Fruit fly (Drosophila melanogaster) whole organism, embryonic: ENCODE measurements around the gene CG34296.

ENCODE experiments used
- Ada2b ChIP-seq: fragments of 200-800 bp; sonication (Bioruptor generic); IDR thresholded peaks from 2 replicates; pipeline ENCODE4 v1.3.6; 2022; ENCODE audit warnings: missing biosample characterization, missing genetic modification characterization
- Adf1 ChIP-seq: fragments of 200-800 bp; sonication (Bioruptor generic); IDR thresholded peaks from 2 replicates; pipeline ENCODE4 v1.3.6; 2022; ENCODE audit warnings: missing biosample characterization, missing genetic modification characterization
- CG10431 ChIP-seq: fragments of 200-800 bp; sonication (Bioruptor generic); optimal IDR thresholded peaks from 3 replicates; lab custom pipeline; 2018; ENCODE audit warnings: missing biosample characterization, mild to moderate bottlenecking, missing genetic modification characterization
- CG11695 ChIP-seq: fragments of 200-800 bp; sonication (Bioruptor generic); IDR thresholded peaks from 3 replicates; pipeline ENCODE4 v1.3.6; 2022; ENCODE audit warnings: missing biosample characterization, missing genetic modification characterization
- CG11696 ChIP-seq: fragments of 200-800 bp; sonication (Bioruptor generic); IDR thresholded peaks from 2 replicates; pipeline ENCODE4 v1.3.6; 2022; ENCODE audit warnings: missing biosample characterization, missing genetic modification characterization
- CG13424 ChIP-seq: fragments of 200-800 bp; sonication (Bioruptor generic); optimal IDR thresholded peaks from 2 replicates; lab custom pipeline; 2019; ENCODE audit warnings: missing biosample characterization, mild to moderate bottlenecking, missing genetic modification characterization, moderate library complexity
- CG13624 ChIP-seq: fragments of 200-800 bp; sonication (Bioruptor generic); optimal IDR thresholded peaks from 2 replicates; lab custom pipeline; 2016; ENCODE audit warnings: missing biosample characterization, missing genetic modification characterization
- CG15011 ChIP-seq: fragments of 200-800 bp; sonication (Bioruptor generic); optimal IDR thresholded peaks from 3 replicates; lab custom pipeline; 2018; ENCODE audit warnings: missing biosample characterization, mild to moderate bottlenecking, missing genetic modification characterization
- CG18011 ChIP-seq: fragments of 200-800 bp; sonication (Bioruptor generic); optimal IDR thresholded peaks from 2 replicates; lab custom pipeline; 2017; ENCODE audit warnings: missing biosample characterization, missing genetic modification characterization, mild to moderate bottlenecking, moderate library complexity, missing genotype
- CG18619 ChIP-seq: fragments of 200-800 bp; sonication (Bioruptor generic); optimal IDR thresholded peaks from 3 replicates; lab custom pipeline; 2017; ENCODE audit warnings: missing biosample characterization, mild to moderate bottlenecking, missing genetic modification characterization
- CG2129 ChIP-seq: fragments of 200-800 bp; sonication (Bioruptor generic); IDR thresholded peaks from 2 replicates; pipeline ENCODE4 v1.3.6; 2022; ENCODE audit warnings: missing biosample characterization, missing genetic modification characterization; ENCODE audit not compliant: partially characterized antibody
- CG31365 ChIP-seq: fragments of 200-800 bp; sonication (Bioruptor generic); optimal IDR thresholded peaks from 2 replicates; lab custom pipeline; 2018; ENCODE audit warnings: missing biosample characterization, mild to moderate bottlenecking, missing genetic modification characterization
- CG32532 ChIP-seq: fragments of 200-800 bp; sonication (Bioruptor generic); IDR thresholded peaks from 2 replicates; pipeline ENCODE4 v1.3.6; 2022; ENCODE audit warnings: missing biosample characterization, missing genetic modification characterization
- CG34422 ChIP-seq: fragments of 200-800 bp; sonication (Bioruptor generic); IDR thresholded peaks from 3 replicates; pipeline ENCODE4 v1.3.6; 2022; ENCODE audit warnings: missing biosample characterization, missing genetic modification characterization
- CG3838 ChIP-seq: fragments of 200-800 bp; sonication (Bioruptor generic); optimal IDR thresholded peaks from 3 replicates; lab custom pipeline; 2016; ENCODE audit warnings: missing biosample characterization, missing genetic modification characterization
- CG3847 ChIP-seq: fragments of 200-800 bp; sonication (Bioruptor generic); IDR thresholded peaks from 2 replicates; pipeline ENCODE4 v1.3.6; 2022; ENCODE audit warnings: missing biosample characterization, missing genetic modification characterization
- CG42726 ChIP-seq: fragments of 200-800 bp; sonication (Bioruptor generic); IDR thresholded peaks from 2 replicates; pipeline ENCODE4 v1.3.6; 2022; ENCODE audit warnings: missing biosample characterization, missing genetic modification characterization; ENCODE audit not compliant: partially characterized antibody
- CG4707 ChIP-seq: fragments of 200-800 bp; sonication (Bioruptor generic); optimal IDR thresholded peaks from 2 replicates; lab custom pipeline; 2018; ENCODE audit warnings: missing biosample characterization, mild to moderate bottlenecking, missing genetic modification characterization, moderate library complexity
- CG4820 ChIP-seq: fragments of 200-800 bp; sonication (Bioruptor generic); optimal IDR thresholded peaks from 3 replicates; lab custom pipeline; 2016; ENCODE audit warnings: missing biosample characterization, missing genetic modification characterization
- CG5245 ChIP-seq: fragments of 200-800 bp; sonication (Bioruptor generic); optimal IDR thresholded peaks from 3 replicates; lab custom pipeline; 2016; ENCODE audit warnings: missing biosample characterization, missing genetic modification characterization
- CG6689 ChIP-seq: fragments of 200-800 bp; sonication (Bioruptor generic); IDR thresholded peaks from 2 replicates; pipeline ENCODE4 v1.3.6; 2022; ENCODE audit warnings: missing biosample characterization, missing genetic modification characterization
- CG6854 ChIP-seq: fragments of 200-800 bp; sonication (Bioruptor generic); optimal IDR thresholded peaks from 3 replicates; lab custom pipeline; 2017; ENCODE audit warnings: missing biosample characterization, mild to moderate bottlenecking, missing genetic modification characterization
- CG7271 ChIP-seq: fragments of 200-800 bp; sonication (Bioruptor generic); optimal IDR thresholded peaks from 2 replicates; lab custom pipeline; 2018; ENCODE audit warnings: missing biosample characterization, mild to moderate bottlenecking, missing genetic modification characterization, moderate library complexity
- CG8089 ChIP-seq: fragments of 200-800 bp; sonication (Bioruptor generic); optimal IDR thresholded peaks from 3 replicates; lab custom pipeline; 2016; ENCODE audit warnings: missing biosample characterization, missing genetic modification characterization
- CG8281 ChIP-seq: fragments of 200-800 bp; sonication (Bioruptor generic); optimal IDR thresholded peaks from 2 replicates; lab custom pipeline; 2018; ENCODE audit warnings: missing biosample characterization, mild to moderate bottlenecking, missing genetic modification characterization, moderate library complexity
- CG9817 ChIP-seq: fragments of 200-800 bp; sonication (Bioruptor generic); optimal IDR thresholded peaks from 2 replicates; lab custom pipeline; 2018; ENCODE audit warnings: missing biosample characterization, mild to moderate bottlenecking, missing genetic modification characterization, moderate library complexity
- D19A ChIP-seq: fragments of 200-800 bp; optimal IDR thresholded peaks from 3 replicates; lab custom pipeline; 2019; ENCODE audit warnings: missing biosample characterization, mild to moderate bottlenecking, missing genetic modification characterization, moderate library complexity
- E2f2 ChIP-seq: fragments of 200-800 bp; sonication (Bioruptor generic); IDR thresholded peaks from 2 replicates; pipeline ENCODE4 v1.3.6; 2022; ENCODE audit warnings: missing biosample characterization, missing genetic modification characterization
- Ets65A ChIP-seq: fragments of 200-800 bp; sonication (Bioruptor generic); peaks from one replicate; lab custom pipeline; 2016; ENCODE audit warnings: missing biosample characterization, missing genetic modification characterization
- Hey ChIP-seq: fragments of 200-800 bp; sonication (Bioruptor generic); optimal IDR thresholded peaks from 3 replicates; lab custom pipeline; 2018; ENCODE audit warnings: missing biosample characterization, mild to moderate bottlenecking, missing genetic modification characterization
- Hmx ChIP-seq: fragments of 200-800 bp; sonication (Bioruptor generic); optimal IDR thresholded peaks from 2 replicates; lab custom pipeline; 2016; ENCODE audit warnings: missing biosample characterization, missing genetic modification characterization
- Kr ChIP-seq: fragments of 200-800 bp; sonication (Bioruptor generic); optimal IDR thresholded peaks from 2 replicates; lab custom pipeline; 2017; ENCODE audit warnings: missing biosample characterization, mild to moderate bottlenecking, missing genetic modification characterization
- MTF-1 ChIP-seq: fragments of 200-800 bp; sonication (Bioruptor generic); optimal IDR thresholded peaks from 2 replicates; lab custom pipeline; 2018; ENCODE audit warnings: missing biosample characterization, mild to moderate bottlenecking, missing genetic modification characterization, borderline replicate concordance
- Poxn ChIP-seq: fragments of 200-800 bp; sonication (Bioruptor generic); IDR thresholded peaks from 2 replicates; pipeline ENCODE4 v1.3.6; 2022; ENCODE audit warnings: missing biosample characterization, missing genetic modification characterization
- Scr ChIP-seq: fragments of 200-800 bp; sonication (Bioruptor generic); IDR thresholded peaks from 2 replicates; pipeline ENCODE4 v1.3.6; 2022; ENCODE audit warnings: missing biosample characterization, missing genetic modification characterization; ENCODE audit not compliant: partially characterized antibody
- Sry-δ ChIP-seq: fragments of 200-800 bp; sonication (Bioruptor generic); optimal IDR thresholded peaks from 2 replicates; lab custom pipeline; 2016; ENCODE audit warnings: missing biosample characterization, missing genetic modification characterization
- ap ChIP-seq: fragments of 200-800 bp; sonication (Bioruptor generic); IDR thresholded peaks from 2 replicates; pipeline ENCODE4 v1.3.6; 2022; ENCODE audit warnings: missing biosample characterization, missing genetic modification characterization
- caup ChIP-seq: fragments of 200-800 bp; sonication (Bioruptor generic); optimal IDR thresholded peaks from 3 replicates; lab custom pipeline; 2017; ENCODE audit warnings: missing biosample characterization, mild to moderate bottlenecking, missing genetic modification characterization, moderate library complexity; ENCODE audit not compliant: severe bottlenecking
- chif ChIP-seq, 2 experiments: fragments of 200-800 bp; sonication (Bioruptor generic); optimal IDR thresholded peaks; 3 replicates each; lab custom pipeline; 2016; ENCODE audit warnings: missing biosample characterization in 2 of 2, missing genetic modification characterization in 2 of 2
- chn ChIP-seq: fragments of 200-800 bp; sonication (Bioruptor generic); optimal IDR thresholded peaks from 2 replicates; lab custom pipeline; 2016; ENCODE audit warnings: missing biosample characterization, missing genetic modification characterization
- crc ChIP-seq: fragments of 200-800 bp; sonication (Bioruptor generic); optimal IDR thresholded peaks from 2 replicates; lab custom pipeline; 2016; ENCODE audit warnings: missing biosample characterization, missing genetic modification characterization
- crp ChIP-seq, 2 experiments: fragments of 200-800 bp; sonication (Bioruptor generic); optimal IDR thresholded peaks; 2 replicates in 1 of 2; 3 replicates in 1 of 2; lab custom pipeline; 2017; ENCODE audit warnings: missing biosample characterization in 2 of 2, missing genetic modification characterization in 2 of 2, mild to moderate bottlenecking in 1 of 2, moderate library complexity in 1 of 2
- disco-r ChIP-seq: fragments of 200-800 bp; sonication (Bioruptor generic); optimal IDR thresholded peaks from 2 replicates; lab custom pipeline; 2016; ENCODE audit warnings: missing biosample characterization, missing genetic modification characterization
- jumu ChIP-seq: fragments of 200-800 bp; sonication (Bioruptor generic); optimal IDR thresholded peaks from 3 replicates; lab custom pipeline; 2016; ENCODE audit warnings: missing biosample characterization, missing genetic modification characterization
- mirr ChIP-seq: fragments of 200-800 bp; sonication (Bioruptor generic); optimal IDR thresholded peaks from 3 replicates; lab custom pipeline; 2018; ENCODE audit warnings: missing biosample characterization, mild to moderate bottlenecking, missing genetic modification characterization
- p53 ChIP-seq: fragments of 200-800 bp; sonication (Bioruptor generic); optimal IDR thresholded peaks from 2 replicates; lab custom pipeline; 2016; ENCODE audit warnings: missing biosample characterization, missing genetic modification characterization
- pnt ChIP-seq: fragments of 200-800 bp; sonication (Bioruptor generic); optimal IDR thresholded peaks from 3 replicates; lab custom pipeline; 2016; ENCODE audit warnings: missing biosample characterization, missing genetic modification characterization
- sim ChIP-seq: fragments of 200-800 bp; sonication (Bioruptor generic); IDR thresholded peaks from 2 replicates; pipeline ENCODE4 v1.3.6; 2022; ENCODE audit warnings: missing biosample characterization, missing genetic modification characterization
- sqz ChIP-seq: fragments of 200-800 bp; sonication (Bioruptor generic); optimal IDR thresholded peaks from 3 replicates; lab custom pipeline; 2018; ENCODE audit warnings: missing biosample characterization, mild to moderate bottlenecking, missing genetic modification characterization
- tin ChIP-seq: fragments of 200-800 bp; sonication (Bioruptor generic); optimal IDR thresholded peaks from 3 replicates; lab custom pipeline; 2016; ENCODE audit warnings: missing biosample characterization, missing genetic modification characterization

The CG34296 gene

DNA sequence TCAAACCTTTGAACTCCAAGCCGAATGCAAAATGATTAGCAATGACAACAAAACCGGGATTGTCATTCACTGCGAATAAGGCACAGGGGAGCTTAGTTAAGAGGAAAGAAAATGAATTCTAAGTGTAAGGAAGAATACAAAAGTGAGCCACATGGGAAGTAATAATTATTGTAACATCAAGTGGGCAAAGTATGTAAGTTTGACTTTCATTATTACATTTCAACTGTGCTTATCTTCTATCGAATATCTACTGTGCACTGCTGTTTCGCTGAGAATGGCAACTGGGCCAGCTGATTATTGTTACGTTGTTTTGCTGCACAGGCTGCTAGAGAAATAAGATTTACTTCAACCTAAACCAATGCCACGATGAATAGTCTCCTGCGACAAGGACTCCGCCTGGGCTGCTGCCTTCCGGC lies 14.3 kb downstream of the CG34296 start, which contains the start of the genes CG7601 and CIA30 (continued):
- TF ChIP-seq CG4707 (peak; percentile 84), Ada2b (GFP tag; lab: Robert Waterston, UW) (peak; percentile 100), D19A (tag; lab: Kevin White, UChicago) (peak; percentile 94), CG2129 (GFP tag; lab: Robert Waterston, UW) (no peak), CG7271 (tag; lab: Kevin White, UChicago) (peak; percentile 96), CG3847 (GFP tag; lab: Robert Waterston, UW) (peak; percentile 100), CG6854 (GFP tag; lab: Kevin White, UChicago) (peak; percentile 94), Hey (tag; lab: Kevin White, UChicago) (peak; percentile 87), CG11695 (GFP tag; lab: Robert Waterston, UW) (peak; percentile 100), mirr (GFP tag; lab: Kevin White, UChicago) (peak; percentile 99), CG10431 (GFP tag; lab: Kevin White, UChicago) (no peak), Sry-δ (GFP tag; lab: Kevin White, UChicago) (peak; percentile 82), CG18619 (GFP tag; lab: Kevin White, UChicago) (peak; percentile 96), CG11696 (GFP tag; lab: Robert Waterston, UW) (peak; percentile 99), Kr (GFP tag; lab: Kevin White, UChicago) (peak; percentile 47), pnt (GFP tag; lab: Kevin White, UChicago) (peak; percentile 99), CG34422 (GFP tag; lab: Robert Waterston, UW) (peak; percentile 100), Hmx (GFP tag; lab: Kevin White, UChicago) (peak; percentile 96), CG8089 (GFP tag; lab: Kevin White, UChicago) (peak; percentile 95), CG9817 (tag; lab: Kevin White, UChicago) (peak; percentile 99), CG13624 (peak; percentile 100), CG31365 (tag; lab: Kevin White, UChicago) (peak; percentile 94), E2f2 (GFP tag; lab: Robert Waterston, UW) (peak; percentile 92), CG4820 (GFP tag; lab: Kevin White, UChicago) (peak; percentile 98), chn (GFP tag; lab: Kevin White, UChicago) (peak; percentile 97), p53 (peak; percentile 95), sqz (no peak), caup (GFP tag; lab: Kevin White, UChicago) (peak; percentile 98), Scr (GFP tag; lab: Robert Waterston, UW) (peak; percentile 29; the same call in 1 of the 2 replicates), CG8281 (tag; lab: Kevin White, UChicago) (peak; percentile 94), ap (GFP tag; lab: Robert Waterston, UW) (peak; percentile 100), Ets65A (peak; percentile 100), CG32532 (GFP tag; lab: Robert Waterston, UW) (peak; percentile 100), CG3838 (GFP tag; lab: Kevin White, UChicago) (peak; percentile 92), chif (GFP tag; optimal IDR thresholded peaks at IDR 0.05; lab: Kevin White, UChicago) (peak; percentile 98), disco-r (GFP tag; lab: Kevin White, UChicago) (peak; percentile 97), CG13424 (tag; lab: Kevin White, UChicago) (peak; percentile 98), jumu (GFP tag; lab: Kevin White, UChicago) (peak; percentile 99), sim (GFP tag; lab: Robert Waterston, UW) (peak; percentile 99), CG42726 (0 out of 2 replicates have a peak, but pooled peaks have one; percentile 2), CG6689 (GFP tag; lab: Robert Waterston, UW) (peak; percentile 100), CG5245 (peak; percentile 99), tin (GFP tag; lab: Kevin White, UChicago) (peak; percentile 99), Poxn (GFP tag; lab: Robert Waterston, UW) (peak; percentile 99), MTF-1 (GFP tag; lab: Kevin White, UChicago) (peak; percentile 95), CG15011 (GFP tag; lab: Kevin White, UChicago) (peak; percentile 94), Adf1 (GFP tag; lab: Robert Waterston, UW) (peak; percentile 93), CG18011 (peak; percentile 85), crp (GFP tag; optimal IDR thresholded peaks at IDR 0.05; lab: Kevin White, UChicago) (peak; percentile 85 to 97), crc (peak; percentile 99)
